Fruit fly (Drosophila melanogaster): ENCODE data around the gene ATPsynGL.
"Not testable (repeated sequence)": the region's sequence is repeated elsewhere in the genome, so short reads cannot be mapped to it uniquely, and the experiment has no call there.

Gene ATPsynGL

DNA sequence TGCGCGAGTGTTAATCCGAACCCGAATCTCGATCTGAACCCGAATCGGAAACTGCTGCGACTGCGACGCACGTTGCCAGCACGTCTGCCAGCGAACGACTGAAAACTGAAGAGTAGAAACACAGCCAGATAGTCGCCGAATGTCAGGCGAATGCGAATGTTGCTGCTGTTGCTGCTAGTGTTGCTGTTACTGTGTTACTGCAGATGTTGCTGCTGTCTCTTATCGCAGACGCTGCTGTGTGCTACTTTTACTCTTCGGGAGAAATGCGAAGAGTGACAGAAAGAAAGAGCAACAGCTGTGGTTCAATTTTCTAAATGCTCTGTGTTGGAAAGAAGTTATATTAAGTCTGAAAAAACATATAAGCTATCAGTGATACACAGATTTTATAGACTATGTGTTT is 8.4 kb upstream of the ATPsynGL start, which contains the start of gene CG31904:
TSS of gene CG31904 (minus strand) at position 101 of the 400 bp plus-strand sequence.
- TF ChIP-seq ttk, psq, h (optimal IDR thresholded peaks at IDR 0.05): not testable (repeated sequence)

DNA sequence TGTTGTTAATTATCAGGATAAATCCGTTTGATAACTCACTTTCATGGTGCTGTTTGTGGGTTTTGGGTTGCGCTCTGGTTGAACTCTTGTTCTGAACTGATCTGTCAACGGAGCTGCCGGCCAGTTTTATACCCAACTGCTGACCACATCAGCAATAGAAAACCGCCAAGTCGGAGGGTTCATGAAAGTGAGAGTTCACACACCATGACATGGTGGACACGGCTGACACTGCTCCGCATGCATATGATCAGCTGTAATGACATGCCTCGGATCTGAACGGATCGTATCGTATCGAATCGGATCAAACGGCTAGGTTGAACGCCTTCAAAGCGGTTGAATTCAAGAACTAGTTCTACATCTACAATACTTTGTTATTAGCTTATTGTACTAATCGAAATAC is 5.6 kb upstream of the ATPsynGL start, which contains the start of gene Acp1:
TSS of gene Acp1 (minus strand) at position 101 of the 400 bp plus-strand sequence.
- TF ChIP-seq ttk (optimal IDR thresholded peaks at IDR 0.05) (no peak), psq (optimal IDR thresholded peaks at IDR 0.05) (no peak), h (optimal IDR thresholded peaks at IDR 0.05) (no peak), insv (optimal IDR thresholded peaks at IDR 0.05) (no peak), Myc (optimal IDR thresholded peaks at IDR 0.05) (no peak), Sin3A (optimal IDR thresholded peaks at IDR 0.05) (no peak)

DNA sequence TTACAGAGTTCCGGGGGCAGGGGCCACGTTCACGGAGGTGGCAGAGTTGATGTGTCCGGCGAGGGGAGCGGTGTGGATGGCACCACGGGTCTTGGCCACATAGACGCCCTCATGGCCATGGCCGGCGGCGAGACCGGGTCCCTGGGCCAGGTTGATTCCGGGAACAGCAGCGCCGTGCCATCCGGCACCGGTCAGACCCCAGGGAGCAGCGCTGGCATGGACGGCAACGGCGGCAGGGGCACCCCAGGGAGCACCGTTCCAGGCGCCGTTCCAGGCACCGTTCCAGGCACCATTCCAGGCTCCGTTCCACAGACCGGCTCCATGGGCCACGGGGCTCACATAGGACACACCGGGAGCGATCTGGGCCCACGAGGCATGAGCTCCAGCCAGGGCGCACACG is 2.9 kb upstream of the ATPsynGL start:
- TF ChIP-seq ttk (optimal IDR thresholded peaks at IDR 0.05) (no peak), insv (optimal IDR thresholded peaks at IDR 0.05) (no peak), psq (optimal IDR thresholded peaks at IDR 0.05) (no peak), Sin3A (optimal IDR thresholded peaks at IDR 0.05) (no peak), Myc (optimal IDR thresholded peaks at IDR 0.05) (no peak), h (optimal IDR thresholded peaks at IDR 0.05) (no peak)

DNA sequence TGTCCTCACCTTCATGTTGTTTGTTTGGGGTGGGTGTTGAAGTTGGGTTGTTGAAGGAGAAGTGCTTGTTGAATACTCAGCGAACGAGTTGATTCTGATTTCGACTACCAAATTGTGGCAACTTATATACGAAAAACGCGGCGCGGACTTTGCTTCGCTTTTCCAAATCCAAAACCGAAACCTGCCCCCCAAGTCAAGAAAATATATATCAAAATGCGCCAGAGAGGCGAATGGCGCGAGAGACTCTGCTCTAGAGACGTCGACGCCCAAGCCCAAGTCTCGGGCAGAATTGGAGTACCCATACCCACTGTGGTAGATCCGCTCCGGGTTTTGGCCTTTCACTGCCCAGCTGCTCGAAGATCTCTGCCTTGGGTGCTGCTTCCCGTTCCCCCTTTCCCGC is 2.3 kb upstream of the ATPsynGL start, which contains the start of gene CG7214:
TSS of gene CG7214 (minus strand) at position 101 of the 400 bp plus-strand sequence.
- TF ChIP-seq insv (optimal IDR thresholded peaks at IDR 0.05) = no peak
- no peak for TF ChIP-seq psq (optimal IDR thresholded peaks at IDR 0.05)
- no peak for TF ChIP-seq h (optimal IDR thresholded peaks at IDR 0.05)
- no peak for TF ChIP-seq Sin3A (optimal IDR thresholded peaks at IDR 0.05)
- TF ChIP-seq Myc (optimal IDR thresholded peaks at IDR 0.05) = no peak
- no peak for TF ChIP-seq ttk (optimal IDR thresholded peaks at IDR 0.05)

DNA sequence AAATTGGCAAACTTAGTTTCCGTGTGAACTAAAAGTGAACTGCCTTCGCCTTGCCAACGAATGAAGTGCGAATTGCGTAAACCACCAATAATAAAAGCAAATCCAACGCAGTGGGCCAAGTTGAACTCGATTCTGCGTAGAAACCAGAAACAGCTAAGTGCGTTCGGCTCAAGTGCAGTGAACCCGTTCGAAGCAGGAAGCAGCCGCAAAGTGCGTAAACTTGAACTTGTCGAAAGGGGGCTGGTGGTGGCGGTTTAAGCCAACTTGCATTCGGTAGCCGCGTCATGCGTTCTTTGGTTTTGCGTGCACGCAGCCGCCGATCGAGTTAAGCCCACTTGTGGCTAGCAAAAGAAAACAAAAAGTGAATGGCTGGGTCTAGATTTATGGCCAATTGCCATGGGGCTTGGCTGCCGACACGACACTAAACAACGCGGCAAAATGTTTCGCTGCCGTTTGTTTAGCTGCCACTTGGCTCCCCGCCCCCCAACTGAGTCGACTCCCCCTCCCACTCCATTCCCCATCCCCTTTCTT is 3.6 kb downstream of the ATPsynGL start:
- TF ChIP-seq ttk (optimal IDR thresholded peaks at IDR 0.05) (no peak), Sin3A (optimal IDR thresholded peaks at IDR 0.05) (no peak), Myc (optimal IDR thresholded peaks at IDR 0.05) (no peak), psq (optimal IDR thresholded peaks at IDR 0.05) (no peak), h (optimal IDR thresholded peaks at IDR 0.05) (no peak)

DNA sequence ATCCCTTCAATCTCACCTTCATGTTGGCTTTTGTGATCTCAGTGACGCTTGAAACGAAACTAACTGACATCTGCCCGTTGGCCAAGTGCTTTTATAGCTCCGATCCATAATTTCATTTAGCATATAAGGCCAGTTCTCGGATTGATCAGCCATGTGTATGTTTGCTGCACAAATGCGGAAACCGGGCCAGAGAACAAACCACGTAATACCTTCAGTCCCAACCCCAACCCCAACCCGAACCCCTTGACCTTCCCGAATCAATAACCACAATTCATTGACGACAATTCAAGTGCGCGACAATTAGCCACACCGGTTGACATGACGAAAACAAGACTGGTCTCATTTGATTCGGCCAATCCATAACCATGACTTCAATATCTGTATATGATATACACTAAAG is 6.0 kb downstream of the ATPsynGL start, which contains the start of gene CG7203:
TSS of gene CG7203 (minus strand) at position 101 of the 400 bp plus-strand sequence.
- TF ChIP-seq psq (optimal IDR thresholded peaks at IDR 0.05) (no peak), ttk (optimal IDR thresholded peaks at IDR 0.05) (no peak), insv (optimal IDR thresholded peaks at IDR 0.05) (no peak), Sin3A (optimal IDR thresholded peaks at IDR 0.05) (no peak), h (optimal IDR thresholded peaks at IDR 0.05) (no peak), Myc (optimal IDR thresholded peaks at IDR 0.05) (no peak)

DNA sequence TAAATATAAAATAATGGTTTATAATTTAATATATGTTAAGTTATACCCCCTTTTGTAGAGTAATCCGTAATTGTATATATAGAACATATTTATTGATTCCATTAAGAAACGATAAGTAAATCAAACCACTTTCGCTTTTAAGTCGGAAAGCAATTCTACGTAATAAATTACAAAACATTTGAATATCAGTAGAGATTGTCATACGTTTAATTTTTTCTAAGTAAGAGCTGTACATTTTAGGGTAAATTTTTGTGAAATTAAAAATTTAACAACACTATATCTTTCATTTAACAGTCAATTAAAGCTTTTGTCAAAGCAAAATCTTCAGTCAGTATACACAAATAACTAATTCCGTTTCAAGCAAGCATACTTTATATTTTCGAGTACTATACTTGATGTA is 6.8 kb downstream of the ATPsynGL start, which contains the start of gene CG46025:
TSS of gene CG46025 (plus strand) at position 301 of the 400 bp plus-strand sequence.
- TF ChIP-seq insv (optimal IDR thresholded peaks at IDR 0.05) = no peak

DNA sequence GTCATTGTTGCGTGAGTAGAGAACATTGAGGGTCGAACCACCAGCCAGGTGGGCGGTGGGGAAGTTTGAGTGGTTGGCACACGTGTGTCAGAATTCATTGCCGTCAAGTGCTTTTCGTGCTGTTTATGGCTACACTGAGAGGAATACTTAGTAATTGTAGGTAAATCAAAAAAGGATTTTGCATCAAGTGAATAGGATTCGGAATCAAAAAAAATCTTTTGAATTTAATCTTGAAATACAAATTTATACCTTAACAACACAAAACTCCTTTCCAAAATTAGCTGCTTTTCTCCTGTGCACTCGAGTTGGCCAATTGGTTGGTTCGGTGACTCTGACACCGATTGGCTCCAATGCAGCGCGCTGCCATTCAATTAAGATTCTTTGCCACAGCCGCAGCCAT is 7.5 kb downstream of the ATPsynGL start:
- TF ChIP-seq h (optimal IDR thresholded peaks at IDR 0.05) (no peak), ttk (optimal IDR thresholded peaks at IDR 0.05) (no peak), psq (optimal IDR thresholded peaks at IDR 0.05) (no peak), Myc (optimal IDR thresholded peaks at IDR 0.05) (no peak), insv (optimal IDR thresholded peaks at IDR 0.05) (no peak), Sin3A (optimal IDR thresholded peaks at IDR 0.05) (no peak)

DNA sequence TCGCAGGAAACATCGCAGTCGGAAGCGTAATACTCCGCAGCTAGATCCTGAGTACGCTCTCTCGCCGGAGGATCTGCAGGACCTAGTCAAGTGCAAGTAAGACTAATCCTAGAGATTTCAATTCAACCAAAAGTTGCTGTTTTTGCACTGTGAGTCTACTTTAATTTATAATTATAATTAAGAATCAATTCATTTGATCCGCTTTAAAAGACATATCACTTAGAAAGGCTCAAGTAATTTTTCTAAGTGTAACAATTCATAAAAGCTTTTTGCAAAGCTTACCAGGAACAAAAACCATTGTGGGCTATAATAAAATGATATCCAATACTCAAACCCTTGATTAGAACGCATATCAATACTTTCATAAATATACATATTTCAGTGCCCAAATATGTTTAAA is 9.8 kb downstream of the ATPsynGL start:
- TF ChIP-seq Sin3A (optimal IDR thresholded peaks at IDR 0.05) = no peak
- no peak for TF ChIP-seq h (optimal IDR thresholded peaks at IDR 0.05)
- no peak for TF ChIP-seq Myc (optimal IDR thresholded peaks at IDR 0.05)
- TF ChIP-seq insv (optimal IDR thresholded peaks at IDR 0.05) = no peak
- TF ChIP-seq psq (optimal IDR thresholded peaks at IDR 0.05) = no peak
- TF ChIP-seq ttk (optimal IDR thresholded peaks at IDR 0.05) = no peak

DNA sequence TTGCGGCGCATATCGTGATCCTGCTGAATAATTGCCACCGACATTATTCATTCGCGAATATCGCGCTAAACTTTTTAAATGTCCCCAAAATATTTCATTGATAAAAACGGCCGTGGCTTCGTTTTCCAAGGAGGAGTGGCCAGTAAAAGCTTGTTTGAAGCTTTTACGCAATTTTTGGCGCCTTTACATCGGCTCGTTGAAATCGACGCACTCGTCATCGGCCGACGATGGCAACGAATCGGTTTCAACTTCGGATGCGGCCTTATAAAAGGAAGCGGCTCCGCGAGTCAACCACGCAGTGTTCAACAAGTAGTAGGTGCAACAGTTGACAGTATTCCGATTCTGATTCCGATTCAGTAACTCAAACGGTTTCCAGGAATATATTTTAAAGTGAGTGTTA is 20.3 kb downstream of the ATPsynGL start, which contains the start of gene CG7191:
TSS of gene CG7191 (plus strand) at position 301 of the 400 bp plus-strand sequence.
- no peak for TF ChIP-seq insv (optimal IDR thresholded peaks at IDR 0.05)
- no peak for TF ChIP-seq h (optimal IDR thresholded peaks at IDR 0.05)
- no peak for TF ChIP-seq Myc (optimal IDR thresholded peaks at IDR 0.05)
- no peak for TF ChIP-seq psq (optimal IDR thresholded peaks at IDR 0.05)
- TF ChIP-seq Sin3A (optimal IDR thresholded peaks at IDR 0.05) = no peak
- TF ChIP-seq ttk (optimal IDR thresholded peaks at IDR 0.05) = no peak

DNA sequence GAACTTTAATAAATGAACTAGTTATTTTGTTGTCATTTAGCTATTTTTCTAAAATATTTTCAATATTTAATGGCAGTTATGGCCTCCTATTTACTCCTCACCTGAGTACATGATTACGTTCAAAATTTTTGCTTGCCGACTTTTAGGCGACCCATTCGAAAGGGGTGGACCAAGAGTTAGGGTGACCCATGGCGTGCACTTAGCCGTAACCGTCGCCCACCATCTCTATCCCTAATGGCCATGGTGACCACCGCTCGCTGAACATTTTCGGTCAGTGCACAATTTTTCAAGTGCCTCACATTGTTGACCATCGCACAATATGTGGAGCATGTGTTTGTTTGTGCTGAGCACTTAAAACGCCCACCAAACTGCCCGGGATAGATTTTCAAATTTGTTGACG is 24.8 kb downstream of the ATPsynGL start:
- TF ChIP-seq Myc (optimal IDR thresholded peaks at IDR 0.05) (no peak), insv (optimal IDR thresholded peaks at IDR 0.05) (no peak), ttk (optimal IDR thresholded peaks at IDR 0.05) (no peak), Sin3A (optimal IDR thresholded peaks at IDR 0.05) (no peak), psq (optimal IDR thresholded peaks at IDR 0.05) (no peak), h (optimal IDR thresholded peaks at IDR 0.05) (no peak)

DNA sequence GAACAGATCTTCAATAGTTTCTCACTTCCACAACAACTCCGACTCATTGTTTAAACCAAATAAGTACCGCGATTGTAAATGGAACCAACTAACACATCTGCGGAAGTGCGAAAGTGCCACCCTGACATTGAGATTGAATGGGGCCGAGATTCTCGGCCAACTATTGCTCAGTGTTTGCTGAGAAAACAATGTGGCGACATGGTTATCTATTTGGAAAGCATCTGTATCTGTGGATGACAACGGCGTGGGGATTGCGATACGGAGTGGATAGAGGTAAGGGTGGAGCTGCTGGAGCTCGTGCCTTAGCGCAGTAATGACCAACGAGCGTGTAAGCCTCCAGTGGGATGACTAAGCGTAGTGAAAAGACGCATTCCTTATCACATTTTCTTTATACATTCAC is 28.2 kb downstream of the ATPsynGL start:
- TF ChIP-seq Sin3A (optimal IDR thresholded peaks at IDR 0.05) (no peak), insv (optimal IDR thresholded peaks at IDR 0.05) (no peak), psq (optimal IDR thresholded peaks at IDR 0.05) (no peak), Myc (optimal IDR thresholded peaks at IDR 0.05) (no peak), ttk (optimal IDR thresholded peaks at IDR 0.05) (no peak), h (optimal IDR thresholded peaks at IDR 0.05) (no peak)
